Worm (Caenorhabditis elegans): ENCODE measurements around the gene Y39B6A.69.

ce11 chrV:19158664-19159063 is 6.4 kb upstream of the Y39B6A.69 start, which contains the start of gene Y39B6A.5:
- no peak for TF ChIP-seq ref-1 (GFP tag; conservative IDR thresholded peaks at IDR 0.05)
- TF ChIP-seq flt-1 (GFP tag; IDR thresholded peaks at IDR 0.05): no peak
- TF ChIP-seq med-1 (GFP tag; optimal IDR thresholded peaks at IDR 0.05; ENCODE audit: insufficient read depth): no peak

All from whole organism, midembryonic.